Fruit fly (Drosophila melanogaster) whole organism, embryonic: ENCODE data around the gene CG12115.

Source experiments
- B-H2 ChIP-seq: fragments of 200-800 bp; sonication (Bioruptor generic); optimal IDR thresholded peaks from 2 replicates; lab custom pipeline; 2018; ENCODE audit warnings: missing biosample characterization, mild to moderate bottlenecking, missing genetic modification characterization
- CG12155 ChIP-seq: fragments of 200-800 bp; sonication (Bioruptor generic); optimal IDR thresholded peaks from 3 replicates; lab custom pipeline; 2016; ENCODE audit warnings: missing biosample characterization, missing genetic modification characterization
- CG12236 ChIP-seq: fragments of 200-800 bp; sonication (Bioruptor generic); optimal IDR thresholded peaks from 2 replicates; lab custom pipeline; 2016; ENCODE audit warnings: missing biosample characterization, missing genetic modification characterization
- CG15514 ChIP-seq: fragments of 200-800 bp; sonication (Bioruptor generic); optimal IDR thresholded peaks from 3 replicates; lab custom pipeline; 2017; ENCODE audit warnings: missing biosample characterization, missing genetic modification characterization, mild to moderate bottlenecking, moderate library complexity, missing genetic modification reagents
- CG16779 ChIP-seq: fragments of 200-800 bp; sonication (Bioruptor generic); IDR thresholded peaks from 2 replicates; pipeline ENCODE4 v1.3.6; 2022; ENCODE audit warnings: missing biosample characterization, missing genetic modification characterization
- CG17186 ChIP-seq: fragments of 200-800 bp; sonication (Bioruptor generic); optimal IDR thresholded peaks from 3 replicates; lab custom pipeline; 2017; ENCODE audit warnings: missing biosample characterization, missing genetic modification reagents, missing genetic modification characterization
- CG18011 ChIP-seq: fragments of 200-800 bp; sonication (Bioruptor generic); optimal IDR thresholded peaks from 2 replicates; lab custom pipeline; 2017; ENCODE audit warnings: missing biosample characterization, missing genetic modification characterization, mild to moderate bottlenecking, moderate library complexity, missing genotype
- CG32772 ChIP-seq: fragments of 200-800 bp; sonication (Bioruptor generic); IDR thresholded peaks from 2 replicates; pipeline ENCODE4 v1.3.6; 2022; ENCODE audit warnings: missing biosample characterization, missing genetic modification characterization
- CG3281 ChIP-seq: fragments of 200-800 bp; sonication (Bioruptor generic); optimal IDR thresholded peaks from 3 replicates; lab custom pipeline; 2017; ENCODE audit warnings: missing biosample characterization, mild to moderate bottlenecking, missing genetic modification characterization
- CG34224 ChIP-seq: fragments of 200-800 bp; sonication (Bioruptor generic); IDR thresholded peaks from 3 replicates; pipeline ENCODE4 v1.3.6; 2022; ENCODE audit warnings: missing biosample characterization, missing genetic modification characterization; ENCODE audit not compliant: partially characterized antibody
- CG4328 ChIP-seq: fragments of 200-800 bp; sonication (Bioruptor generic); optimal IDR thresholded peaks from 3 replicates; lab custom pipeline; 2017; ENCODE audit warnings: missing biosample characterization, missing genetic modification reagents, missing genetic modification characterization
- CG6765 ChIP-seq: fragments of 200-800 bp; sonication (Bioruptor generic); optimal IDR thresholded peaks from 3 replicates; lab custom pipeline; 2017; ENCODE audit warnings: missing biosample characterization, mild to moderate bottlenecking, missing genetic modification characterization
- CG7987 ChIP-seq: fragments of 200-800 bp; sonication (Bioruptor generic); optimal IDR thresholded peaks from 2 replicates; lab custom pipeline; 2018; ENCODE audit warnings: missing biosample characterization, mild to moderate bottlenecking, missing genetic modification characterization, moderate library complexity
- CG9817 ChIP-seq: fragments of 200-800 bp; sonication (Bioruptor generic); optimal IDR thresholded peaks from 2 replicates; lab custom pipeline; 2018; ENCODE audit warnings: missing biosample characterization, mild to moderate bottlenecking, missing genetic modification characterization, moderate library complexity
- Drgx ChIP-seq: fragments of 200-800 bp; sonication (Bioruptor generic); IDR thresholded peaks from 2 replicates; pipeline ENCODE4 v1.3.6; 2022; ENCODE audit warnings: missing biosample characterization, missing genetic modification characterization
- Gug ChIP-seq: fragments of 200-800 bp; sonication (Bioruptor generic); IDR thresholded peaks from 4 replicates; pipeline ENCODE4 v1.3.6; 2022; ENCODE audit warnings: missing biosample characterization, missing genetic modification characterization
- H2.0 ChIP-seq: fragments of 200-800 bp; sonication (Bioruptor generic); IDR thresholded peaks from 2 replicates; pipeline ENCODE4 v1.3.6; 2022; ENCODE audit warnings: missing biosample characterization, missing genetic modification characterization
- Neu2 ChIP-seq: fragments of 200-800 bp; sonication (Bioruptor generic); optimal IDR thresholded peaks from 3 replicates; lab custom pipeline; 2016; ENCODE audit warnings: missing biosample characterization, missing genetic modification characterization, borderline replicate concordance
- Oli ChIP-seq: fragments of 200-800 bp; sonication (Bioruptor generic); optimal IDR thresholded peaks from 2 replicates; lab custom pipeline; 2018; ENCODE audit warnings: missing biosample characterization, mild to moderate bottlenecking, missing genetic modification characterization, moderate library complexity
- Rx ChIP-seq: fragments of 200-800 bp; sonication (Bioruptor generic); IDR thresholded peaks from 2 replicates; pipeline ENCODE4 v1.3.6; 2022; ENCODE audit warnings: missing biosample characterization, missing genetic modification characterization
- ap ChIP-seq: fragments of 200-800 bp; sonication (Bioruptor generic); IDR thresholded peaks from 2 replicates; pipeline ENCODE4 v1.3.6; 2022; ENCODE audit warnings: missing biosample characterization, missing genetic modification characterization
- crc ChIP-seq: fragments of 200-800 bp; sonication (Bioruptor generic); optimal IDR thresholded peaks from 2 replicates; lab custom pipeline; 2016; ENCODE audit warnings: missing biosample characterization, missing genetic modification characterization
- danr ChIP-seq: fragments of 200-800 bp; sonication (Bioruptor generic); IDR thresholded peaks from 2 replicates; pipeline ENCODE4 v1.3.6; 2022; ENCODE audit warnings: missing biosample characterization, missing genetic modification characterization
- esg ChIP-seq: fragments of 200-800 bp; sonication (Bioruptor generic); conservative IDR thresholded peaks from 2 replicates; pipeline ENCODE4 v1.3.6; 2022; ENCODE audit warnings: missing biosample characterization, missing genetic modification characterization
- gcm2 ChIP-seq: fragments of 200-800 bp; sonication (Bioruptor generic); optimal IDR thresholded peaks from 2 replicates; lab custom pipeline; 2016; ENCODE audit warnings: missing biosample characterization, missing genetic modification characterization
- pzg ChIP-seq: fragments of 200-800 bp; sonication (Bioruptor generic); optimal IDR thresholded peaks from 3 replicates; lab custom pipeline; 2018; ENCODE audit warnings: missing biosample characterization, mild to moderate bottlenecking, missing genetic modification characterization, moderate library complexity
- slbo ChIP-seq: fragments of 200-800 bp; sonication (Bioruptor generic); IDR thresholded peaks from 2 replicates; pipeline ENCODE4 v1.3.6; 2022; ENCODE audit warnings: missing biosample characterization, missing genetic modification characterization
- ssp ChIP-seq: fragments of 200-800 bp; sonication (Bioruptor generic); IDR thresholded peaks from 2 replicates; pipeline ENCODE4 v1.3.6; 2022; ENCODE audit warnings: missing biosample characterization, missing genetic modification characterization

CG12115 gene

dm6 chrX:9141219-9141618 lies 49.2 kb downstream of the CG12115 start (continued):
- TF ChIP-seq Rx (GFP tag; lab: Robert Waterston, UW) (peak; percentile 70), ssp (GFP tag; lab: Robert Waterston, UW) (peak; percentile 77), B-H2 (GFP tag; lab: Kevin White, UChicago) (no peak), CG4328 (peak; percentile 2), Oli (tag; lab: Kevin White, UChicago) (peak; percentile 71), Drgx (GFP tag; lab: Robert Waterston, UW) (peak; percentile 87), CG12155 (GFP tag; lab: Kevin White, UChicago) (peak; percentile 58), CG34224 (GFP tag; lab: Robert Waterston, UW) (no peak), CG17186 (no peak), slbo (GFP tag; lab: Robert Waterston, UW) (peak; percentile 82), CG18011 (no peak), CG32772 (GFP tag; lab: Robert Waterston, UW) (peak; percentile 78), CG6765 (GFP tag; lab: Kevin White, UChicago) (peak; percentile 43), CG3281 (GFP tag; lab: Kevin White, UChicago) (peak; percentile 62), H2.0 (GFP tag; lab: Robert Waterston, UW) (peak; percentile 86), CG7987 (GFP tag; lab: Kevin White, UChicago) (no peak), gcm2 (peak; percentile 54), Neu2 (no peak), esg (GFP tag; lab: Robert Waterston, UW) (peak; percentile 74), CG15514 (no peak), CG16779 (GFP tag; lab: Robert Waterston, UW) (peak; percentile 52; the same call in 1 of the 2 replicates), ap (GFP tag; lab: Robert Waterston, UW) (peak; percentile 74), pzg (peak; percentile 10), Gug (GFP tag; lab: Robert Waterston, UW) (peak; percentile 91), crc (peak; percentile 10), danr (GFP tag; lab: Robert Waterston, UW) (peak; percentile 66), CG9817 (tag; lab: Kevin White, UChicago) (peak; percentile 51), CG12236 (GFP tag; lab: Kevin White, UChicago) (peak; percentile 17)
